Worm (Caenorhabditis elegans) whole organism, L1 larva: ENCODE measurements around the gene ZK1290.7.

Experiments
- C16A3.4 ChIP-seq: fragments of 150-350 bp; optimal IDR thresholded peaks from 2 replicates; lab custom pipeline; 2014; ENCODE audit warnings: missing biosample characterization, missing genetic modification characterization
- C34B4.2 ChIP-seq: sonication (generic microtip); optimal IDR thresholded peaks from 2 replicates; lab custom pipeline; 2017; ENCODE audit warnings: mild to moderate bottlenecking, missing genetic modification characterization, missing compliant biosample characterization
- F16B12.6 ChIP-seq: fragments of 150-350 bp; optimal IDR thresholded peaks from 2 replicates; lab custom pipeline; 2014; ENCODE audit warnings: missing biosample characterization, missing genetic modification characterization
- Y116A8C.19 ChIP-seq: sonication (generic microtip); optimal IDR thresholded peaks from 2 replicates; lab custom pipeline; 2016; ENCODE audit warnings: missing compliant biosample characterization, missing genetic modification characterization, borderline replicate concordance
- aha-1 ChIP-seq: fragments of 150-350 bp; optimal IDR thresholded peaks from 2 replicates; lab custom pipeline; 2014; ENCODE audit warnings: missing biosample characterization, missing genetic modification characterization
- alr-1 ChIP-seq: fragments of 200-800 bp; sonication (Bioruptor generic); optimal IDR thresholded peaks from 2 replicates; lab custom pipeline; 2018; ENCODE audit warnings: borderline replicate concordance, mild to moderate bottlenecking, missing genetic modification characterization, missing compliant biosample characterization
- blmp-1 ChIP-seq: fragments of 150-350 bp; optimal IDR thresholded peaks from 2 replicates; lab custom pipeline; 2014; ENCODE audit warnings: missing biosample characterization, missing genetic modification characterization
- ceh-63 ChIP-seq: fragments of 200-800 bp; sonication (Bioruptor generic); optimal IDR thresholded peaks from 2 replicates; lab custom pipeline; 2018; ENCODE audit warnings: mild to moderate bottlenecking, missing genetic modification characterization, missing compliant biosample characterization
- ceh-8 ChIP-seq: fragments of 200-800 bp; sonication (Bioruptor generic); optimal IDR thresholded peaks from 2 replicates; lab custom pipeline; 2018; ENCODE audit warnings: mild to moderate bottlenecking, missing genetic modification characterization, moderate library complexity, missing compliant biosample characterization
- ceh-82 ChIP-seq, 3 experiments: fragments of 150-350 bp in 1 of 3; sonication (generic microtip) in 2 of 3; optimal IDR thresholded peaks; 2 replicates each; lab custom pipeline; 2014 to 2017; ENCODE audit warnings: missing biosample characterization in 3 of 3, missing genetic modification characterization in 3 of 3
- ceh-88 ChIP-seq: fragments of 200-800 bp; sonication (Bioruptor generic); IDR thresholded peaks from 2 replicates; pipeline ENCODE4 v1.3.6; 2022; ENCODE audit warnings: missing genetic modification characterization, missing compliant biosample characterization
- ceh-90 ChIP-seq: sonication (generic microtip); optimal IDR thresholded peaks from 2 replicates; lab custom pipeline; 2016; ENCODE audit warnings: missing genetic modification characterization, missing compliant biosample characterization
- dpl-1 ChIP-seq, 3 experiments: fragments of 150-350 bp in 2 of 3; sonication (generic microtip) in 1 of 3; optimal IDR thresholded peaks; 2 replicates each; lab custom pipeline; 2014 to 2017; ENCODE audit warnings: missing biosample characterization in 3 of 3, missing genetic modification characterization in 3 of 3, missing genetic modification reagents in 3 of 3
- dsc-1 ChIP-seq: sonication (generic microtip); optimal IDR thresholded peaks from 2 replicates; lab custom pipeline; 2016; ENCODE audit warnings: mild to moderate bottlenecking, missing genetic modification characterization, missing compliant biosample characterization
- egl-27 ChIP-seq, 2 experiments: fragments of 150-350 bp in 1 of 2; sonication (generic microtip); optimal IDR thresholded peaks; 3 replicates each; lab custom pipeline; 2017 to 2018; ENCODE audit warnings: missing biosample characterization in 2 of 2, missing genetic modification characterization in 2 of 2, missing genetic modification reagents in 2 of 2
- elt-2 ChIP-seq: sonication (generic microtip); optimal IDR thresholded peaks from 2 replicates; lab custom pipeline; 2016; ENCODE audit warnings: missing genetic modification characterization, mild to moderate bottlenecking, inconsistent platforms, missing compliant biosample characterization, missing genetic modification reagents
- ets-5 ChIP-seq: fragments of 200-800 bp; sonication (Bioruptor generic); IDR thresholded peaks from 2 replicates; pipeline ENCODE4 v1.3.6; 2022; ENCODE audit warnings: missing genetic modification characterization, missing compliant biosample characterization
- fkh-8 ChIP-seq: sonication (generic microtip); optimal IDR thresholded peaks from 2 replicates; lab custom pipeline; 2016; ENCODE audit warnings: mild to moderate bottlenecking, missing genetic modification characterization, missing compliant biosample characterization
- fos-1 ChIP-seq: fragments of 150-350 bp; optimal IDR thresholded peaks from 2 replicates; lab custom pipeline; 2014; ENCODE audit warnings: missing biosample characterization, missing genetic modification characterization
- grh-1 ChIP-seq: fragments of 200-800 bp; sonication (Bioruptor generic); IDR thresholded peaks from 2 replicates; pipeline ENCODE4 v1.3.6; 2022; ENCODE audit warnings: missing genetic modification reagents, missing genetic modification characterization, missing compliant biosample characterization
- hlh-4 ChIP-seq: sonication (generic microtip); optimal IDR thresholded peaks from 2 replicates; lab custom pipeline; 2016; ENCODE audit warnings: mild to moderate bottlenecking, missing genetic modification characterization, missing compliant biosample characterization
- irx-1 ChIP-seq: sonication (generic microtip); optimal IDR thresholded peaks from 2 replicates; lab custom pipeline; 2016; ENCODE audit warnings: missing genetic modification characterization, missing compliant biosample characterization
- isw-1 ChIP-seq: fragments of 200-800 bp; sonication (Bioruptor generic); IDR thresholded peaks from 2 replicates; pipeline ENCODE4 v1.3.6; 2022; ENCODE audit warnings: missing genetic modification characterization, missing compliant biosample characterization
- lin-13 ChIP-seq: fragments of 150-350 bp; optimal IDR thresholded peaks from 2 replicates; lab custom pipeline; 2014; ENCODE audit warnings: missing biosample characterization, missing genetic modification reagents, missing genetic modification characterization
- lin-15B ChIP-seq: fragments of 150-350 bp; sonication (generic microtip); optimal IDR thresholded peaks from 3 replicates; lab custom pipeline; 2014; ENCODE audit warnings: missing biosample characterization, missing genetic modification characterization
- lin-35 ChIP-seq, 2 experiments: fragments of 150-350 bp; optimal IDR thresholded peaks; 2 replicates each; lab custom pipeline; 2014; ENCODE audit warnings: missing biosample characterization in 2 of 2, missing genetic modification characterization in 2 of 2, missing genetic modification reagents in 2 of 2
- lin-39 ChIP-seq: fragments of 150-350 bp; optimal IDR thresholded peaks from 2 replicates; lab custom pipeline; 2014; ENCODE audit warnings: missing biosample characterization, missing genetic modification reagents, missing genetic modification characterization
- lir-3 ChIP-seq: sonication (generic microtip); optimal IDR thresholded peaks from 2 replicates; lab custom pipeline; 2016; ENCODE audit warnings: mild to moderate bottlenecking, missing genetic modification characterization, moderate library complexity, missing compliant biosample characterization; ENCODE audit not compliant: poor library complexity
- mab-9 ChIP-seq: fragments of 200-800 bp; sonication (Bioruptor generic); IDR thresholded peaks from 2 replicates; pipeline ENCODE4 v1.3.6; 2022; ENCODE audit warnings: missing genetic modification reagents, missing genetic modification characterization, missing compliant biosample characterization
- mef-2 ChIP-seq: fragments of 150-350 bp; optimal IDR thresholded peaks from 2 replicates; lab custom pipeline; 2014; ENCODE audit warnings: missing biosample characterization, missing genetic modification characterization
- mep-1 ChIP-seq: fragments of 150-350 bp; optimal IDR thresholded peaks from 2 replicates; lab custom pipeline; 2014; ENCODE audit warnings: missing biosample characterization, missing genetic modification characterization
- nhr-11 ChIP-seq: fragments of 150-350 bp; optimal IDR thresholded peaks from 2 replicates; lab custom pipeline; 2014; ENCODE audit warnings: missing biosample characterization, missing genetic modification characterization
- nhr-20 ChIP-seq: sonication (generic microtip); optimal IDR thresholded peaks from 2 replicates; lab custom pipeline; 2016; ENCODE audit warnings: mild to moderate bottlenecking, missing genetic modification characterization, missing compliant biosample characterization
- nhr-237 ChIP-seq: fragments of 150-350 bp; optimal IDR thresholded peaks from 2 replicates; lab custom pipeline; 2014; ENCODE audit warnings: missing biosample characterization, missing genetic modification characterization
- nhr-28 ChIP-seq: fragments of 150-350 bp; optimal IDR thresholded peaks from 2 replicates; lab custom pipeline; 2014; ENCODE audit warnings: missing biosample characterization, missing genetic modification characterization
- nhr-71 ChIP-seq: sonication (generic microtip); optimal IDR thresholded peaks from 2 replicates; lab custom pipeline; 2016; ENCODE audit warnings: mild to moderate bottlenecking, missing genetic modification characterization, moderate library complexity, missing compliant biosample characterization
- pax-3 ChIP-seq: fragments of 200-800 bp; sonication (Bioruptor generic); optimal IDR thresholded peaks from 2 replicates; lab custom pipeline; 2018; ENCODE audit warnings: mild to moderate bottlenecking, missing genetic modification characterization, moderate library complexity, missing compliant biosample characterization
- pqm-1 ChIP-seq: sonication (generic microtip); optimal IDR thresholded peaks from 3 replicates; lab custom pipeline; 2017; ENCODE audit warnings: missing biosample characterization, missing genetic modification characterization
- rnt-1 ChIP-seq: sonication (generic microtip); optimal IDR thresholded peaks from 2 replicates; lab custom pipeline; 2016; ENCODE audit warnings: mild to moderate bottlenecking, missing genetic modification characterization, moderate library complexity, missing compliant biosample characterization
- skn-1 ChIP-seq: fragments of 150-350 bp; optimal IDR thresholded peaks from 2 replicates; lab custom pipeline; 2014; ENCODE audit warnings: missing biosample characterization, missing genetic modification characterization
- snpc-4 ChIP-seq: fragments of 150-350 bp; optimal IDR thresholded peaks from 2 replicates; lab custom pipeline; 2014; ENCODE audit warnings: missing biosample characterization, missing genetic modification characterization
- snu-23 ChIP-seq: sonication (generic microtip); optimal IDR thresholded peaks from 2 replicates; lab custom pipeline; 2016; ENCODE audit warnings: missing genetic modification characterization, missing compliant biosample characterization
- tbx-2 ChIP-seq: sonication (generic microtip); optimal IDR thresholded peaks from 2 replicates; lab custom pipeline; 2016; ENCODE audit warnings: missing genetic modification characterization, missing compliant biosample characterization
- tlp-1 ChIP-seq: fragments of 150-350 bp; optimal IDR thresholded peaks from 2 replicates; lab custom pipeline; 2014; ENCODE audit warnings: missing biosample characterization, missing genetic modification characterization
- unc-130 ChIP-seq: fragments of 150-350 bp; optimal IDR thresholded peaks from 2 replicates; lab custom pipeline; 2017; ENCODE audit warnings: missing biosample characterization, missing genetic modification characterization, inconsistent platforms
- unc-30 ChIP-seq: sonication (generic microtip); optimal IDR thresholded peaks from 2 replicates; lab custom pipeline; 2017; ENCODE audit warnings: missing biosample characterization, missing genetic modification characterization
- unc-62 ChIP-seq: fragments of 150-350 bp; optimal IDR thresholded peaks from 2 replicates; lab custom pipeline; 2014; ENCODE audit warnings: missing biosample characterization, missing genetic modification reagents, missing genetic modification characterization
- unc-86 ChIP-seq: sonication (generic microtip); optimal IDR thresholded peaks from 2 replicates; lab custom pipeline; 2016; ENCODE audit warnings: missing genetic modification characterization, missing compliant biosample characterization
- vab-15 ChIP-seq: sonication (generic microtip); optimal IDR thresholded peaks from 2 replicates; lab custom pipeline; 2017; ENCODE audit warnings: missing genotype, mild to moderate bottlenecking, missing genetic modification characterization, missing compliant biosample characterization
- xbp-1 ChIP-seq: sonication (generic microtip); optimal IDR thresholded peaks from 2 replicates; lab custom pipeline; 2016; ENCODE audit warnings: missing genetic modification characterization, missing compliant biosample characterization
- zag-1 ChIP-seq: fragments of 150-350 bp; optimal IDR thresholded peaks from 2 replicates; lab custom pipeline; 2014; ENCODE audit warnings: missing biosample characterization, missing genetic modification characterization
- ztf-11 ChIP-seq, 2 experiments: sonication (generic microtip); optimal IDR thresholded peaks; 2 replicates each; lab custom pipeline; 2016 to 2017; ENCODE audit warnings: missing genetic modification characterization in 2 of 2, missing biosample characterization in 1 of 2, missing compliant biosample characterization in 1 of 2

ZK1290.7 gene

DNA sequence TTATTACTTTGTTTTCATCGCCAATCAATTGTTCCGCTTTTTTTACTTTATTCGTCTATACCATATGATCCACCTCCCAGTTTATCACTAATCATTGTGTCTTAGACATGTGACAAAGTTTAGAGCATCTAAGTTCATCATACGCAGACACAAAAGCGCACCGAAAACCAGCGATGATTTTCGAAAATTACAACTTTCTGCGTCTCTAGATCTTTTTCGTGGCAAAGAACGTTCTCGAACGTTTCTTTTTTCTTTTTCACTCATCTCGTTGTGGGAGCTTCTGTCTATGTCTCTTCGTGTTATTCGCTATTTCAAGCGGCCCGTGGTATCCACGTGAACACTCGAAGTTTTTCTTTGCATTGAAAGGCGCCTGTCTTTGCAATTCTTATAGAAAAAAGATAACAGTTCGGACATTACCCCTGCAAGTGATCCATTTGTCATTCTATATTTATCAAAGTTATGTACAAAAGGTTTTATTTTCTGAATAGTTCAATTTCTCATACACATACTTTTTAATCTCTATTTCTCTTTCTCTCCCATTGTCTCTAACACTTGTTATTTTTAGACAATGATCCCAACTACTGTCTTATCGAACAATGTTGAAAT is 3.8 kb upstream of the ZK1290.7 start, which contains the start of gene ZK1290.5 (continued):
- peak; percentile 39 for TF ChIP-seq nhr-11 (tag; lab: Kevin White, UChicago)
- peak; percentile 60 for TF ChIP-seq lir-3 (tag; lab: Kevin White, UChicago)
- TF ChIP-seq unc-62 (GFP tag; lab: Kevin White, UChicago): no peak
- TF ChIP-seq unc-86 (tag; lab: Kevin White, UChicago): no peak
- TF ChIP-seq fkh-8 (tag; lab: Kevin White, UChicago): peak; percentile 87
- peak; percentile 82 for TF ChIP-seq unc-130 (tag; lab: Kevin White, UChicago)
- TF ChIP-seq nhr-237 (tag; lab: Kevin White, UChicago): peak; percentile 30
- TF ChIP-seq fos-1 (tag; lab: Kevin White, UChicago): peak; percentile 23
- peak; percentile 76 for TF ChIP-seq xbp-1 (tag; lab: Kevin White, UChicago)
- peak; percentile 92 for TF ChIP-seq tbx-2
- peak; percentile 54 for TF ChIP-seq lin-13 (GFP tag; lab: Kevin White, UChicago)
- peak in 2 of 3 experiments; percentile 25 to 63 for TF ChIP-seq ceh-82 (tag; optimal IDR thresholded peaks at IDR 0.05; lab: Kevin White, UChicago)
- TF ChIP-seq aha-1 (tag; lab: Kevin White, UChicago): no peak
- TF ChIP-seq tlp-1 (tag; lab: Kevin White, UChicago): no peak
- TF ChIP-seq F16B12.6 (tag; lab: Kevin White, UChicago): no peak
- peak; percentile 83 for TF ChIP-seq skn-1 (tag; lab: Kevin White, UChicago)
- no peak for TF ChIP-seq mef-2 (tag; lab: Kevin White, UChicago)
- no peak for TF ChIP-seq ceh-90 (tag; lab: Kevin White, UChicago)
- TF ChIP-seq zag-1 (tag; lab: Kevin White, UChicago): no peak
- TF ChIP-seq ceh-63: no peak
- TF ChIP-seq nhr-20 (tag; lab: Kevin White, UChicago): peak; percentile 97
- peak; percentile 75 for TF ChIP-seq dsc-1
- peak; percentile 60 for TF ChIP-seq lin-39 (tag; lab: Kevin White, UChicago)
- no peak for TF ChIP-seq hlh-4 (tag; lab: Kevin White, UChicago)
- peak; percentile 60 to 66 (median 62) for TF ChIP-seq dpl-1 (GFP tag; optimal IDR thresholded peaks at IDR 0.05; lab: Kevin White, UChicago)
- TF ChIP-seq lin-35 (GFP tag; optimal IDR thresholded peaks at IDR 0.05; lab: Kevin White, UChicago): peak; percentile 62 to 79
- TF ChIP-seq ceh-88 (GFP tag; lab: Robert Waterston, UW): peak; percentile 53
- no peak for TF ChIP-seq Y116A8C.19
- TF ChIP-seq irx-1 (tag; lab: Kevin White, UChicago): peak; percentile 80
- peak; percentile 89 for TF ChIP-seq elt-2
- peak; percentile 92 for TF ChIP-seq snu-23 (GFP tag; lab: Kevin White, UChicago)
- no peak for TF ChIP-seq ets-5 (GFP tag; lab: Robert Waterston, UW)
- peak; percentile 61 for TF ChIP-seq C16A3.4 (tag; lab: Kevin White, UChicago)
- TF ChIP-seq C34B4.2: no peak
- no peak for TF ChIP-seq alr-1 (tag; lab: Kevin White, UChicago)
- peak; percentile 75 for TF ChIP-seq rnt-1
- TF ChIP-seq pax-3 (tag; lab: Kevin White, UChicago): peak; percentile 58
- TF ChIP-seq blmp-1 (tag; lab: Kevin White, UChicago): peak; percentile 84
- no peak for TF ChIP-seq lin-15B
- peak; percentile 15; the same call in 1 of the 2 replicates for TF ChIP-seq mab-9 (GFP tag; lab: Robert Waterston, UW)
- peak; percentile 33 for TF ChIP-seq snpc-4 (tag; lab: Kevin White, UChicago)
- TF ChIP-seq mep-1 (tag; lab: Kevin White, UChicago): peak; percentile 87
- TF ChIP-seq ztf-11 (tag; optimal IDR thresholded peaks at IDR 0.05; lab: Kevin White, UChicago): no peak
- peak; percentile 20; the same call in 1 of the 2 replicates for TF ChIP-seq isw-1 (GFP tag; lab: Robert Waterston, UW)
- peak; percentile 98 for TF ChIP-seq nhr-71 (tag; lab: Kevin White, UChicago)
- TF ChIP-seq pqm-1 (tag; lab: Kevin White, UChicago): no peak
- TF ChIP-seq nhr-28: no peak
- peak; percentile 77 for TF ChIP-seq grh-1 (GFP tag; lab: Robert Waterston, UW)
- TF ChIP-seq egl-27 (tag; optimal IDR thresholded peaks at IDR 0.05; lab: Kevin White, UChicago): no peak
- peak; percentile 7 for TF ChIP-seq ceh-8 (GFP tag; lab: Kevin White, UChicago)
- no peak for TF ChIP-seq unc-30 (tag; lab: Kevin White, UChicago)
- TF ChIP-seq vab-15 (tag; lab: Kevin White, UChicago): no peak
